Worm (Caenorhabditis elegans) whole organism, L2 larva: Measurements from ENCODE around the gene nhl-2.

Experiments
- C34F6.9 ChIP-seq: fragments of 150-350 bp; optimal IDR thresholded peaks from 2 replicates; lab custom pipeline; 2014; ENCODE audit warnings: missing biosample characterization, missing genetic modification characterization
- F13H6.1 ChIP-seq: sonication (generic microtip); optimal IDR thresholded peaks from 2 replicates; lab custom pipeline; 2016; ENCODE audit warnings: missing genetic modification characterization, missing compliant biosample characterization
- Y55F3AM.14 ChIP-seq: fragments of 200-800 bp; sonication (Bioruptor generic); optimal IDR thresholded peaks from 2 replicates; lab custom pipeline; 2018; ENCODE audit warnings: mild to moderate bottlenecking, missing genetic modification characterization, missing compliant biosample characterization
- ZK546.5 ChIP-seq: sonication (generic microtip); optimal IDR thresholded peaks from 2 replicates; lab custom pipeline; 2017; ENCODE audit warnings: missing biosample characterization, missing genetic modification characterization
- alr-1 ChIP-seq: fragments of 150-350 bp; optimal IDR thresholded peaks from 2 replicates; lab custom pipeline; 2014; ENCODE audit warnings: missing biosample characterization, missing genetic modification characterization
- aly-2 ChIP-seq: fragments of 150-350 bp; optimal IDR thresholded peaks from 2 replicates; lab custom pipeline; 2014; ENCODE audit warnings: missing biosample characterization, missing genetic modification characterization
- ceh-16 ChIP-seq: fragments of 150-350 bp; optimal IDR thresholded peaks from 2 replicates; lab custom pipeline; 2014; ENCODE audit warnings: missing biosample characterization, missing genetic modification characterization
- crh-2 ChIP-seq: sonication (generic microtip); optimal IDR thresholded peaks from 2 replicates; lab custom pipeline; 2017; ENCODE audit warnings: missing biosample characterization, missing genetic modification characterization
- dmd-4 ChIP-seq: sonication (generic microtip); optimal IDR thresholded peaks from 2 replicates; lab custom pipeline; 2017; ENCODE audit warnings: missing biosample characterization, missing genetic modification characterization
- egl-27 ChIP-seq: sonication (generic microtip); optimal IDR thresholded peaks from 3 replicates; lab custom pipeline; 2017; ENCODE audit warnings: missing biosample characterization, missing genetic modification reagents, missing genetic modification characterization
- elt-1 ChIP-seq: fragments of 150-350 bp; optimal IDR thresholded peaks from 2 replicates; lab custom pipeline; 2014; ENCODE audit warnings: missing biosample characterization, missing genetic modification characterization
- fos-1 ChIP-seq: fragments of 150-350 bp; optimal IDR thresholded peaks from 2 replicates; lab custom pipeline; 2014; ENCODE audit warnings: missing biosample characterization, missing genetic modification characterization
- gmeb-1 ChIP-seq: fragments of 150-350 bp; optimal IDR thresholded peaks from 2 replicates; lab custom pipeline; 2014; ENCODE audit warnings: missing biosample characterization, missing genetic modification characterization
- lin-13 ChIP-seq: fragments of 150-350 bp; optimal IDR thresholded peaks from 2 replicates; lab custom pipeline; 2014; ENCODE audit warnings: missing biosample characterization, missing genetic modification reagents, missing genetic modification characterization
- mab-5 ChIP-seq: fragments of 150-350 bp; optimal IDR thresholded peaks from 2 replicates; lab custom pipeline; 2014; ENCODE audit warnings: missing biosample characterization, missing genetic modification characterization
- mbf-1 ChIP-seq: sonication (generic microtip); optimal IDR thresholded peaks from 2 replicates; lab custom pipeline; 2017; ENCODE audit warnings: missing biosample characterization, missing genetic modification characterization
- nhr-11 ChIP-seq: fragments of 150-350 bp; optimal IDR thresholded peaks from 2 replicates; lab custom pipeline; 2014; ENCODE audit warnings: missing biosample characterization, missing genetic modification characterization
- nhr-12 ChIP-seq: fragments of 150-350 bp; optimal IDR thresholded peaks from 2 replicates; lab custom pipeline; 2014; ENCODE audit warnings: missing biosample characterization, missing genetic modification characterization
- nhr-129 ChIP-seq: fragments of 150-350 bp; optimal IDR thresholded peaks from 2 replicates; lab custom pipeline; 2014; ENCODE audit warnings: missing biosample characterization, missing genetic modification characterization
- nhr-23 ChIP-seq: fragments of 150-350 bp; optimal IDR thresholded peaks from 2 replicates; lab custom pipeline; 2014; ENCODE audit warnings: missing biosample characterization, missing genetic modification reagents, missing genetic modification characterization
- nhr-237 ChIP-seq: fragments of 150-350 bp; optimal IDR thresholded peaks from 2 replicates; lab custom pipeline; 2014; ENCODE audit warnings: missing biosample characterization, missing genetic modification characterization
- nhr-25 ChIP-seq: fragments of 150-350 bp; sonication (generic microtip); optimal IDR thresholded peaks from 3 replicates; lab custom pipeline; 2014; ENCODE audit warnings: missing biosample characterization, missing genetic modification characterization
- nhr-6 ChIP-seq: fragments of 150-350 bp; optimal IDR thresholded peaks from 2 replicates; lab custom pipeline; 2014; ENCODE audit warnings: missing biosample characterization, missing genetic modification characterization
- nhr-77 ChIP-seq: fragments of 150-350 bp; optimal IDR thresholded peaks from 2 replicates; lab custom pipeline; 2014; ENCODE audit warnings: missing biosample characterization, missing genetic modification characterization
- sem-4 ChIP-seq: fragments of 150-350 bp; optimal IDR thresholded peaks from 2 replicates; lab custom pipeline; 2014; ENCODE audit warnings: missing biosample characterization, missing genetic modification reagents, missing genetic modification characterization
- sma-3 ChIP-seq: sonication (generic microtip); optimal IDR thresholded peaks from 2 replicates; lab custom pipeline; 2016; ENCODE audit warnings: missing genetic modification reagents, missing genetic modification characterization, missing compliant biosample characterization
- sma-9 ChIP-seq, 2 experiments: fragments of 150-350 bp in 1 of 2; sonication (generic microtip) in 1 of 2; optimal IDR thresholded peaks; 2 replicates each; lab custom pipeline; 2014 to 2016; ENCODE audit warnings: missing genetic modification characterization in 2 of 2, mild to moderate bottlenecking in 1 of 2, missing biosample characterization in 1 of 2, missing compliant biosample characterization in 1 of 2, missing genetic modification reagents in 1 of 2, moderate library complexity in 1 of 2
- unc-39 ChIP-seq: fragments of 150-350 bp; optimal IDR thresholded peaks from 2 replicates; lab custom pipeline; 2014; ENCODE audit warnings: missing biosample characterization, missing genetic modification characterization
- unc-62 ChIP-seq: fragments of 150-350 bp; optimal IDR thresholded peaks from 2 replicates; lab custom pipeline; 2014; ENCODE audit warnings: missing biosample characterization, missing genetic modification reagents, missing genetic modification characterization
- zag-1 ChIP-seq: fragments of 150-350 bp; optimal IDR thresholded peaks from 2 replicates; lab custom pipeline; 2014; ENCODE audit warnings: missing biosample characterization, missing genetic modification characterization
- ztf-4 ChIP-seq: fragments of 150-350 bp; optimal IDR thresholded peaks from 2 replicates; lab custom pipeline; 2014; ENCODE audit warnings: missing biosample characterization, missing genetic modification characterization

nhl-2 gene

ce11 chrIII:4895313-4895712 lies 3.6 kb downstream of the nhl-2 start:
- TF ChIP-seq unc-39: no peak
- no peak for TF ChIP-seq Y55F3AM.14 (GFP tag; lab: Kevin White, UChicago)
- no peak for TF ChIP-seq ztf-4 (tag; lab: Kevin White, UChicago)
- TF ChIP-seq sma-9 (GFP tag; optimal IDR thresholded peaks at IDR 0.05; lab: Kevin White, UChicago): no peak
- no peak for TF ChIP-seq sma-9 (tag; optimal IDR thresholded peaks at IDR 0.05; lab: Kevin White, UChicago)
- no peak for TF ChIP-seq sem-4 (tag; lab: Kevin White, UChicago)
- no peak for TF ChIP-seq gmeb-1
- TF ChIP-seq nhr-12: no peak
- no peak for TF ChIP-seq egl-27 (tag; lab: Kevin White, UChicago)
- no peak for TF ChIP-seq nhr-25 (tag; lab: Kevin White, UChicago)
- TF ChIP-seq zag-1 (tag; lab: Kevin White, UChicago): no peak
- no peak for TF ChIP-seq ceh-16 (tag; lab: Kevin White, UChicago)
- no peak for TF ChIP-seq nhr-129 (tag; lab: Kevin White, UChicago)
- TF ChIP-seq alr-1 (tag; lab: Kevin White, UChicago): no peak
- TF ChIP-seq unc-62 (GFP tag; lab: Kevin White, UChicago): no peak
- TF ChIP-seq C34F6.9: no peak
- TF ChIP-seq dmd-4: no peak

ce11 chrIII:4893540-4893939 lies 5.3 kb downstream of the nhl-2 start, which contains the start of gene F26F4.6:
TSS of gene F26F4.6 (minus strand) at chrIII:4893640.
- TF ChIP-seq nhr-23 (tag; lab: Kevin White, UChicago) (no peak), sma-9 (GFP tag; optimal IDR thresholded peaks at IDR 0.05; lab: Kevin White, UChicago) (no peak), sma-9 (tag; optimal IDR thresholded peaks at IDR 0.05; lab: Kevin White, UChicago) (no peak), sma-3 (GFP tag; lab: Kevin White, UChicago) (no peak), mbf-1 (tag; lab: Kevin White, UChicago) (no peak), nhr-77 (tag; lab: Kevin White, UChicago) (no peak), gmeb-1 (no peak), alr-1 (tag; lab: Kevin White, UChicago) (no peak), lin-13 (GFP tag; lab: Kevin White, UChicago) (no peak)

ce11 chrIII:4890997-4891396 lies 7.9 kb downstream of the nhl-2 start, which contains the start of gene F26F4.5:
TSS of gene F26F4.5 (minus strand) at chrIII:4891252.
- TF ChIP-seq nhr-6 (tag; lab: Kevin White, UChicago): no peak
- TF ChIP-seq nhr-12: no peak
- no peak for TF ChIP-seq nhr-129 (tag; lab: Kevin White, UChicago)
- no peak for TF ChIP-seq sma-9 (GFP tag; optimal IDR thresholded peaks at IDR 0.05; lab: Kevin White, UChicago)
- no peak for TF ChIP-seq sma-9 (tag; optimal IDR thresholded peaks at IDR 0.05; lab: Kevin White, UChicago)
- no peak for TF ChIP-seq nhr-23 (tag; lab: Kevin White, UChicago)
- no peak for TF ChIP-seq crh-2 (tag; lab: Kevin White, UChicago)
- TF ChIP-seq mab-5 (tag; lab: Kevin White, UChicago): no peak

- TF ChIP-seq fos-1 (tag; lab: Kevin White, UChicago): peak; percentile 84
- TF ChIP-seq egl-27 (tag; lab: Kevin White, UChicago): no peak
- TF ChIP-seq nhr-25 (tag; lab: Kevin White, UChicago): no peak
- TF ChIP-seq nhr-237: no peak
- no peak for TF ChIP-seq nhr-23 (tag; lab: Kevin White, UChicago)
- TF ChIP-seq alr-1 (tag; lab: Kevin White, UChicago): no peak
- no peak for TF ChIP-seq F13H6.1
Measured at ce11 chrIII:4887291-4887690, 11.6 kb downstream of the nhl-2 start, which contains the start of gene clec-6. TSS of gene clec-6 (minus strand) at chrIII:4887444.

- TF ChIP-seq dmd-4: no peak
- no peak for TF ChIP-seq ZK546.5 (tag; lab: Kevin White, UChicago)
- TF ChIP-seq fos-1 (tag; lab: Kevin White, UChicago): peak; percentile 77
- TF ChIP-seq aly-2: no peak
- no peak for TF ChIP-seq ceh-16 (tag; lab: Kevin White, UChicago)
- no peak for TF ChIP-seq unc-39
- no peak for TF ChIP-seq nhr-11 (tag; lab: Kevin White, UChicago)
- no peak for TF ChIP-seq nhr-129 (tag; lab: Kevin White, UChicago)
Measured at ce11 chrIII:4883429-4883828, 15.5 kb downstream of the nhl-2 start, which contains the start of gene clec-5. TSS of gene clec-5 (minus strand) at chrIII:4883606.

ce11 chrIII:4881955-4882354 lies 16.9 kb downstream of the nhl-2 start:
- no peak for TF ChIP-seq elt-1
- no peak for TF ChIP-seq egl-27 (tag; lab: Kevin White, UChicago)
- TF ChIP-seq fos-1 (tag; lab: Kevin White, UChicago): peak; percentile 24
